Fruit fly (Drosophila melanogaster): ENCODE results near the gene SP1173.
A peak's percentile ranks its signal among the peaks of the same experiment; 100 is the strongest.

SP1173 gene

DNA sequence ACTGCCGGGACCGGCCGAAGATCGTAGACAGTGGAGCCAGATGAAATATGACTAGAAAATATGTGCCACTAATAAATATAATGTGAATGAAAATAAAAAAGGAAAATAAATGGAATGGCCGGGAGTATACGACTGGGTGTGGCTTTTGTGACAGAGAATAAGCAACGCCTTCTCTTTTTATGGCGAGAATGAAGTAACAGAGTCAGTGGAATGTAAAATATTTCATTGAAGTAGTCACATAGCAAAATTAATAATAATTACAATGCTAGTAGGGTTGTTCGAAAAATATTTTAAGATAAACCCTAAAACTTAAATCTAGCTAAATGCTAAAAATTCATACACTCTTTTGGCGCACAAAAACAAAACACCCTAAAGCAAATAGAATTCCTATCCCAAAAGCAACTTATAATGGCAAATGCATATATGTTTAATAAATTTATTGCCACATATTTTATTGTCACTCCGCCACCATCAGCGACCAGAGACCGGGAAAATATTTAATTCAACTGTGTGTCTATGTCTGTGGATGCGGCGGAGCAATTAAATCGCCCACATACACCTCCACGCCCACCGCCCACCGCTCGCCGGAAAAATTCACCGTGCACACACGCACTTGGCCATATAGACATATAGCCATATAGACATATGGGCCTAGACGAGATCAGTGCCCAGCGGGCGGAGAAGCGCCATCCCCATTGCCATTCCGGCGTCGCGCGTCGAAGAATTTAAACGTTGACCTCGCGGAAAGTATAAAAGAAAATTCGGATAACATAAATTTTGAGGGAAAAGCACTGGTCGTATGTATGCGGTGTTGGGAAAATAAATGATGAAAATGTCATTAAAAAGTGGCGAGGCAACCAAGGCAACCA lies 3.6 kb upstream of the SP1173 start:
- no peak for TF ChIP-seq EcR (GFP tag; optimal IDR thresholded peaks at IDR 0.05)
- TF ChIP-seq Pif1B (GFP tag; optimal IDR thresholded peaks at IDR 0.05): no peak
- TF ChIP-seq CG12605 (GFP tag; IDR thresholded peaks at IDR 0.05): no peak
- TF ChIP-seq CG8159 (tag; optimal IDR thresholded peaks at IDR 0.05): no peak
- no peak for TF ChIP-seq Pif1A (GFP tag; optimal IDR thresholded peaks at IDR 0.05)
- no peak for TF ChIP-seq CG10348 (GFP tag; IDR thresholded peaks at IDR 0.05)
- no peak for TF ChIP-seq gl (tag; optimal IDR thresholded peaks at IDR 0.05)
- TF ChIP-seq rn (GFP tag; IDR thresholded peaks at IDR 0.05): no peak
- TF ChIP-seq CG15710 (tag; optimal IDR thresholded peaks at IDR 0.05): no peak
- TF ChIP-seq CG17806 (tag; optimal IDR thresholded peaks at IDR 0.05): no peak
- no peak for TF ChIP-seq CG34367 (tag; optimal IDR thresholded peaks at IDR 0.05)
- TF ChIP-seq CG32121 (GFP tag; IDR thresholded peaks at IDR 0.05): no peak
- TF ChIP-seq CG8301 (tag; optimal IDR thresholded peaks at IDR 0.05): no peak
- no peak for TF ChIP-seq CG14655 (GFP tag; optimal IDR thresholded peaks at IDR 0.05)
- no peak for TF ChIP-seq CG13204 (GFP tag; optimal IDR thresholded peaks at IDR 0.05)
- no peak for TF ChIP-seq Snoo (tag; optimal IDR thresholded peaks at IDR 0.05)
- no peak for TF ChIP-seq D1 (tag; optimal IDR thresholded peaks at IDR 0.05)

DNA sequence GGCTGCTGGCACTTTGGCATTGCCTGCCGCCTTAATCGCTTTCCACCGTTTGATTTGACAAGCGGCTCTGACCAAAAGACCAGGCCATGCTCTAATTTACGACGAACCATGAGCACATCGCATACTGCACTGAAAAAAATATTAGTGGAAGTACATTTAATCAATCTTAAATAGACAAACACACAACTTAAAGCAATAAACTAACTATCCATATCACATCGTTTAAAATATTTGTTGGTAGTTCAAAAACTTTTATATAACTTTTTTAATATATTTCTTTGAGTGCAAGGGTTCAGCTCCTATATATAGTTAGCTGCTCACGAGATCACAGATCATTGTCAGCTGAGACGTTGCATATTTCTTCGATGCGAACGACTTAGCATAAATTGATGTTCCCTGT lies 2.5 kb upstream of the SP1173 start:
- TF ChIP-seq CG9948 (tag; optimal IDR thresholded peaks at IDR 0.05) (no peak), CG32121 (GFP tag; IDR thresholded peaks at IDR 0.05) (0 out of 2 replicates have a peak, but pooled peaks have one; percentile 29)

DNA sequence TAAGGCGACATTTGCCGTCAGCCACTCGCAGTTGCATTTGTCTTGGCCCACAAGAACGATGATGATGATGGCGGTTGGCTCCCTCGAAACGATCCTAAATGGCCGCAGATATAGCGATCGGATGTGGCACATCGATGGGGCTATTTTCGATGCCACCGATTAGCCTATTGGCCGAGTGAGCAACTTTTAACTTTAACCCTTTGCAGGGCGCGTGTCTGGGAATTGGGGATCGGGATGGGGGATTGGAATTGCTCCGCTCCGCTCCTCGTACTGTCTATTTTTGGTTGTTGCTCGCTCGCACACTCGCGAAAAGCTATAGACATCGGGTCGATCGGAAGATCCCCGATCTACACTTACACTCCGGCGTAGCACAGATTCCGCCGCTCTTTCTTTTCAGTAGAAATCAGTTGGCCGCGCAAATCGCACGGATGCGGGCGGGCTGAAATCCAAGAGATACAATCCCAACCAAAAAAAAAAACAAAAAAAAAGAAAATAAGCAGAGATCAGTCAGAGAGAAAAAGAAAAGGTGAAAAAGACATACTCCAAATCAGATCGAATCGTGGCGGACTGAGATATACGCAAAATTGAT lies 1.2 kb upstream of the SP1173 start, which contains the start of gene CG8519:
CG8519 (plus strand) TSS at position 393 of the 589 bp plus-strand sequence.
- TF ChIP-seq CG12605 (GFP tag; IDR thresholded peaks at IDR 0.05) (no peak), EcR (GFP tag; optimal IDR thresholded peaks at IDR 0.05) (no peak), CG13204 (GFP tag; optimal IDR thresholded peaks at IDR 0.05) (no peak), CG32121 (GFP tag; IDR thresholded peaks at IDR 0.05) (peak; percentile 65), CG4496 (GFP tag; IDR thresholded peaks at IDR 0.05) (peak; percentile 60; the same call in 2 of the 3 replicates)

DNA sequence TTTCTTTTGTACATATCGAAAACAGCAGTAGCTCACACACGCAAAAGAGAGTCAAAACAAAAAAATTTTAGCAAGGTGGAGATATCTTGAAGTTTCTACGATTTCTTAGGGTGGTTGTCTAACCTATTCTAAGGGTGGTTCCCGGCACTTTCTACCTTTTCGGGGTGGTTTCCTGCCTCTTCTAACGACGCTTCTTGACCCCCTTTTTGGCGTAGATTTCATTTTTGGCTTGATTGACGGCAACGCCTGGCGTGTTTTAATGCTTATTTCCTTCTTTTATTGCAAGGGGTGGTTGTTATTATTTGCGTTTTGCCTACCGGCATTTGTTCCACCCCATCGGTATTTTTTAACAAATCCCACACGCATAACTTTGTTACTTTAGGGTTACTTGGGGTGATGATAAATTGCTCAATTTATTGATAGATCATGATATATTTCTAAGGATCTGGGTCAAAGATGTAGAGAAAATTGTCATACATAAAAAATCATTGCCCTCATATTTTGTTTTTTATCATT lies 2.3 kb downstream of the SP1173 start:
- no peak for TF ChIP-seq CG9948 (tag; optimal IDR thresholded peaks at IDR 0.05)
- no peak for TF ChIP-seq CG17806 (tag; optimal IDR thresholded peaks at IDR 0.05)
- TF ChIP-seq D1 (tag; optimal IDR thresholded peaks at IDR 0.05): no peak
- no peak for TF ChIP-seq rn (GFP tag; IDR thresholded peaks at IDR 0.05)
- no peak for TF ChIP-seq Pif1A (GFP tag; optimal IDR thresholded peaks at IDR 0.05)
- no peak for TF ChIP-seq CG32121 (GFP tag; IDR thresholded peaks at IDR 0.05)
- TF ChIP-seq CG8301 (tag; optimal IDR thresholded peaks at IDR 0.05): no peak

DNA sequence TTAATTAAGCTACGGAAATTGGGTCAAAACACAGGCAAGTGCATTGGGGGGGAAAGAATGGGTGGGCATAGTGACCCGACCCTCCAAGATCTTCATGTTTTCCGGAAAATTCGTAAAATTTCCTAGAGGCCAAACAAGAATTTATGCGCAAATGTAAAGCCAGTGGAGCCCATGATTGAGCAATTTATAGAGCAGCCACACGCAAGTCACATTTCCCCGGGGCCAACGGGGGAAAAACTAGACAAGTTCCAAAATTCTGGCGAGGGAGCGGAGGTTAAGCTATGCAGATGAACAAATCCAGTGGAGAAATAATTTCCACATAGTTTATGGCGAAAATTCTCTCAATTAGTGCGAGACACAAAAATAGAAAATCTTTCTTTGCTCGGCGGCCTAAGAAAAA lies 6.0 kb downstream of the SP1173 start:
- no peak for TF ChIP-seq D1 (tag; optimal IDR thresholded peaks at IDR 0.05)
- TF ChIP-seq CG17806 (tag; optimal IDR thresholded peaks at IDR 0.05): no peak
- TF ChIP-seq CG15710 (tag; optimal IDR thresholded peaks at IDR 0.05): no peak
- no peak for TF ChIP-seq CG34367 (tag; optimal IDR thresholded peaks at IDR 0.05)
- TF ChIP-seq CG8159 (tag; optimal IDR thresholded peaks at IDR 0.05): no peak

DNA sequence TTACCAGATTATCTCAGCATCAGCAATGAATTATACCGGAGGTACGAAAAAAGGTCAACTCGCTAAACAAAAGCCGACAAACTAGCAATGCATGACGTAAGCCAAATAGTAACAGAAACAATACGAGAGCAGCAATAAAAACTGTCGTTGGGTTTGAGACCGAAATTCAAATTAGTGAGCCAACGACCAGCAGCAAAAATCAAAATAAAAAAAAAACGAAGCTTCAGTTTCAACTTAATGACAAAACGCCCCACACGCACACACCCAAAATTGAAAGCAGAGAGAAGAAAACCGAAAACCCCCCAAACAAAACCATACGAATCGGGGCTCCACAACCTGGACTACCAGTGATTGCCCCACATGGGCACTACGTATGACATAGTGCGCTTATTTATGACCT lies 9.1 kb downstream of the SP1173 start:
- TF ChIP-seq CG14655 (GFP tag; optimal IDR thresholded peaks at IDR 0.05) (no peak), CG17806 (tag; optimal IDR thresholded peaks at IDR 0.05) (no peak), CG34367 (tag; optimal IDR thresholded peaks at IDR 0.05) (no peak), CG4496 (GFP tag; IDR thresholded peaks at IDR 0.05) (no peak), CG8159 (tag; optimal IDR thresholded peaks at IDR 0.05) (no peak), Pif1A (GFP tag; optimal IDR thresholded peaks at IDR 0.05) (no peak), CG12605 (GFP tag; IDR thresholded peaks at IDR 0.05) (no peak), Snoo (tag; optimal IDR thresholded peaks at IDR 0.05) (no peak), CG10348 (GFP tag; IDR thresholded peaks at IDR 0.05) (no peak)

DNA sequence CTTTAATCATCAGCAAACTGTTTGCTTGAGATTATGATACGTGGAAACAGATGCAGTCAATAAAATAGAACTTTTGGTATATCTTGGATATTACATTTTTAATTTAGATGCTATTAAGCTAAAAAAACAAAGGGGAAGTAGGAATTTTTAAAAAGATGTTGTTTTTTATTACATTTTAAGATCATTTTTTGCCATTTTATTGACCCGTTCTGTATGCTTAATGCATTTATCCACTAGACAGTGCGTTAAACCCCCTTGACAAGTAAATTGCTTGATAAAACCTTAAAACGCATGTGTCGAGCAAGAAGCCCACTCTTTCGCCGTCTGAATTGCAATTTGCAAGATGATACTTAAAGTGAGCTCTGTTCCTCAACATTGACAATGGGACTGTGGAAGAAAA lies 10.1 kb downstream of the SP1173 start:
- TF ChIP-seq CG14655 (GFP tag; optimal IDR thresholded peaks at IDR 0.05) (peak; percentile 43), Snoo (tag; optimal IDR thresholded peaks at IDR 0.05) (no peak), CG15710 (tag; optimal IDR thresholded peaks at IDR 0.05) (peak; percentile 3), rn (GFP tag; IDR thresholded peaks at IDR 0.05) (no peak), CG8159 (tag; optimal IDR thresholded peaks at IDR 0.05) (peak; percentile 2), EcR (GFP tag; optimal IDR thresholded peaks at IDR 0.05) (no peak), D1 (tag; optimal IDR thresholded peaks at IDR 0.05) (no peak), gl (tag; optimal IDR thresholded peaks at IDR 0.05) (no peak), CG4496 (GFP tag; IDR thresholded peaks at IDR 0.05) (0 out of 3 replicates have a peak, but pooled peaks have one; percentile 54), CG8301 (tag; optimal IDR thresholded peaks at IDR 0.05) (peak; percentile 23), CG9948 (tag; optimal IDR thresholded peaks at IDR 0.05) (peak; percentile 22), CG34367 (tag; optimal IDR thresholded peaks at IDR 0.05) (no peak), CG17806 (tag; optimal IDR thresholded peaks at IDR 0.05) (no peak)

Measured in whole organism, pupa.